ENCODE assay signal across 1 fruit fly cellular context in the genomic region with DNA sequence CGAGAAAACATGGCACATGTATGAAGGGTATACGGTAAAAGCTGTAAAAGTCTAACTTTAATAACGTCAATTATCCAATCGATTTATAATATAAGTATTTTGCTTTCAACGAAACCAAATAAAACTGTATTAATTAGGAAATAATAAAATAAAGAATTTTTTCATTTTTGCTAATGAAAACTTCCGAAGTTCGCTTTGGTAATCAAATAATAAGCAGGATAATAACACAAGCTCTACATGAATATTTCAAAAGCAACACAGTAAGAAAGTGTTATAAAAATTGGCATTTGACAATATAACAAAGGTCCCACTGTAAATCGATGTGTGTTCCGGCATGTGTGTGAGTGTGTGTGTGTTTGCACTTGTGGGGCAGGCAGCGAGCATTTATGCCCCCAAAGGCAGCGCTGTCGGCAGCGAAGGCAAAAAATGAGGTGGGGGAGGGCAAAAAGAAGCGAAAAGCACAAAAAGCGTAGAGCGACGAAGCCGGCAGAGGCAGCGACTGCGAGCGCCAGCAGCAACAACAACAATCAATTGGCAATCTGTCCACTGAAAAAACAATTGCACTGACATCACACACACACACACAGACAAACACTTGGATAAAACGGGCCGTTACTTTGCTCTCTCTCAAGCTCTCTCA.
TF ChIP-seq lines count a peak whose summit lies in the region.

No protein-coding gene starts in this region.

TF ChIP-seq in whole organism, embryonic, 481 proteins besides CTCF, POLR2A, EP300 and RAD21 (continued from another document and continues in another):
- no peak for TF ChIP-seq run (tag; optimal IDR thresholded peaks at IDR 0.05; lab: Kevin White, UChicago)
- TF ChIP-seq E2f1 (GFP tag; IDR thresholded peaks at IDR 0.05; lab: Robert Waterston, UW) = no peak
- no peak for TF ChIP-seq CG17829 (tag; optimal IDR thresholded peaks at IDR 0.05; lab: Kevin White, UChicago)
- TF ChIP-seq HLH3B (GFP tag; IDR thresholded peaks at IDR 0.05; lab: Robert Waterston, UW) = no peak
- no peak for TF ChIP-seq CG4424 (GFP tag; optimal IDR thresholded peaks at IDR 0.05; lab: Kevin White, UChicago)
- TF ChIP-seq wek (GFP tag; optimal IDR thresholded peaks at IDR 0.05; lab: Kevin White, UChicago) = no peak
- no peak for TF ChIP-seq vnd (GFP tag; IDR thresholded peaks at IDR 0.05; lab: Robert Waterston, UW; ENCODE audit: partially characterized antibody)
- TF ChIP-seq PHDP (tag; optimal IDR thresholded peaks at IDR 0.05; lab: Kevin White, UChicago) = no peak
- TF ChIP-seq CG30403 (GFP tag; optimal IDR thresholded peaks at IDR 0.05; lab: Kevin White, UChicago) = no peak
- TF ChIP-seq Stat92E (GFP tag; optimal IDR thresholded peaks at IDR 0.05; lab: Kevin White, UChicago) = no peak
- TF ChIP-seq CG12219 (GFP tag; optimal IDR thresholded peaks at IDR 0.05; lab: Kevin White, UChicago) = no peak
- no peak for TF ChIP-seq Optix (GFP tag; IDR thresholded peaks at IDR 0.05; lab: Robert Waterston, UW)
- no peak for TF ChIP-seq ttk (GFP tag; IDR thresholded peaks at IDR 0.05; lab: Robert Waterston, UW)
- TF ChIP-seq Dad (GFP tag; optimal IDR thresholded peaks at IDR 0.05; lab: Kevin White, UChicago) = no peak
- TF ChIP-seq CG15696 (tag; optimal IDR thresholded peaks at IDR 0.05; lab: Kevin White, UChicago) = no peak
- no peak for TF ChIP-seq Pdp1 (GFP tag; optimal IDR thresholded peaks at IDR 0.05; lab: Kevin White, UChicago)
- no peak for TF ChIP-seq Eip74EF (GFP tag; optimal IDR thresholded peaks at IDR 0.05; lab: Kevin White, UChicago)
- no peak for TF ChIP-seq CG16813 (GFP tag; IDR thresholded peaks at IDR 0.05; lab: Robert Waterston, UW; ENCODE audit: partially characterized antibody)
- peak; percentile 47 for TF ChIP-seq gem (tag; optimal IDR thresholded peaks at IDR 0.05; lab: Kevin White, UChicago)
- TF ChIP-seq CG33213 (GFP tag; optimal IDR thresholded peaks at IDR 0.05; lab: Kevin White, UChicago) = no peak
- 0 out of 2 replicates have a peak, but pooled peaks have one; percentile 32 for TF ChIP-seq CG17612 (GFP tag; IDR thresholded peaks at IDR 0.05; lab: Robert Waterston, UW)
- TF ChIP-seq Chrac-16 (GFP tag; optimal IDR thresholded peaks at IDR 0.05; lab: Kevin White, UChicago) = no peak
- TF ChIP-seq CG3726 (GFP tag; IDR thresholded peaks at IDR 0.05; lab: Robert Waterston, UW) = no peak
- no peak for TF ChIP-seq jigr1 (GFP tag; IDR thresholded peaks at IDR 0.05; lab: Robert Waterston, UW)
- TF ChIP-seq hb (GFP tag; IDR thresholded peaks at IDR 0.05; lab: Robert Waterston, UW; ENCODE audit: partially characterized antibody) = no peak
- TF ChIP-seq HmgZ (tag; optimal IDR thresholded peaks at IDR 0.05; lab: Kevin White, UChicago) = no peak
- no peak for TF ChIP-seq ac (GFP tag; optimal IDR thresholded peaks at IDR 0.05; lab: Kevin White, UChicago)
- TF ChIP-seq CG12659 (GFP tag; optimal IDR thresholded peaks at IDR 0.05; lab: Kevin White, UChicago) = no peak
- TF ChIP-seq cad (GFP tag; optimal IDR thresholded peaks at IDR 0.05; lab: Kevin White, UChicago) = no peak
- TF ChIP-seq sob (GFP tag; IDR thresholded peaks at IDR 0.05; lab: Robert Waterston, UW) = no peak
- no peak for TF ChIP-seq MBD-R2 (GFP tag; IDR thresholded peaks at IDR 0.05; lab: Robert Waterston, UW)
- no peak for TF ChIP-seq CG6791 (GFP tag; IDR thresholded peaks at IDR 0.05; lab: Robert Waterston, UW; ENCODE audit: partially characterized antibody)
- no peak for TF ChIP-seq Hr78 (GFP tag; optimal IDR thresholded peaks at IDR 0.05; lab: Kevin White, UChicago)
- no peak for TF ChIP-seq CG7556 (GFP tag; optimal IDR thresholded peaks at IDR 0.05; lab: Kevin White, UChicago)
- peak; percentile 2 for TF ChIP-seq her (GFP tag; optimal IDR thresholded peaks at IDR 0.05; lab: Kevin White, UChicago)
- no peak for TF ChIP-seq ken (GFP tag; IDR thresholded peaks at IDR 0.05; lab: Robert Waterston, UW)
- TF ChIP-seq usp (GFP tag; optimal IDR thresholded peaks at IDR 0.05; lab: Kevin White, UChicago) = no peak
- no peak for TF ChIP-seq CG12744 (GFP tag; optimal IDR thresholded peaks at IDR 0.05; lab: Kevin White, UChicago)
- no peak for TF ChIP-seq Fer1 (GFP tag; optimal IDR thresholded peaks at IDR 0.05; lab: Kevin White, UChicago)
- no peak for TF ChIP-seq zen (tag; optimal IDR thresholded peaks at IDR 0.05; lab: Kevin White, UChicago)
- no peak for TF ChIP-seq B-H2 (GFP tag; optimal IDR thresholded peaks at IDR 0.05; lab: Kevin White, UChicago)
- TF ChIP-seq grn (GFP tag; optimal IDR thresholded peaks at IDR 0.05; lab: Kevin White, UChicago) = no peak
- TF ChIP-seq B-H1 (GFP tag; IDR thresholded peaks at IDR 0.05; lab: Robert Waterston, UW) = no peak
- TF ChIP-seq crol (GFP tag; IDR thresholded peaks at IDR 0.05; lab: Robert Waterston, UW) = peak; percentile 49
- no peak for TF ChIP-seq gfzf (GFP tag; optimal IDR thresholded peaks at IDR 0.05; lab: Kevin White, UChicago)
- no peak for TF ChIP-seq CG14860 (GFP tag; IDR thresholded peaks at IDR 0.05; lab: Robert Waterston, UW; ENCODE audit: partially characterized antibody)
- no peak for TF ChIP-seq Xbp1 (GFP tag; optimal IDR thresholded peaks at IDR 0.05; lab: Kevin White, UChicago)
- TF ChIP-seq CG10431 (GFP tag; optimal IDR thresholded peaks at IDR 0.05; lab: Kevin White, UChicago) = no peak
- no peak for TF ChIP-seq Nf-YC (tag; optimal IDR thresholded peaks at IDR 0.05; lab: Kevin White, UChicago)
- TF ChIP-seq CG2116 (GFP tag; optimal IDR thresholded peaks at IDR 0.05; lab: Kevin White, UChicago) = no peak
- TF ChIP-seq Opbp (GFP tag; IDR thresholded peaks at IDR 0.05; lab: Robert Waterston, UW; ENCODE audit: partially characterized antibody) = no peak
- no peak for TF ChIP-seq gsb (GFP tag; IDR thresholded peaks at IDR 0.05; lab: Robert Waterston, UW)
- peak; percentile 10 for TF ChIP-seq phol (tag; optimal IDR thresholded peaks at IDR 0.05; lab: Kevin White, UChicago)
- TF ChIP-seq BtbVII (GFP tag; optimal IDR thresholded peaks at IDR 0.05; lab: Kevin White, UChicago) = no peak
- TF ChIP-seq Dref (GFP tag; IDR thresholded peaks at IDR 0.05; lab: Robert Waterston, UW) = no peak
- TF ChIP-seq CG10366 (GFP tag; IDR thresholded peaks at IDR 0.05; lab: Robert Waterston, UW) = no peak
- TF ChIP-seq CG2712 (tag; optimal IDR thresholded peaks at IDR 0.05; lab: Kevin White, UChicago) = peak; percentile 3
- TF ChIP-seq CG1024 (GFP tag; IDR thresholded peaks at IDR 0.05; lab: Robert Waterston, UW) = no peak
- no peak for TF ChIP-seq Bdp1 (GFP tag; optimal IDR thresholded peaks at IDR 0.05; lab: Kevin White, UChicago)
- no peak for TF ChIP-seq CG17802 (tag; optimal IDR thresholded peaks at IDR 0.05; lab: Kevin White, UChicago)
- TF ChIP-seq danr (GFP tag; IDR thresholded peaks at IDR 0.05; lab: Robert Waterston, UW) = no peak
- no peak for TF ChIP-seq mirr (GFP tag; optimal IDR thresholded peaks at IDR 0.05; lab: Kevin White, UChicago)
- TF ChIP-seq CG13775 (GFP tag; optimal IDR thresholded peaks at IDR 0.05; lab: Kevin White, UChicago) = no peak
- peak; percentile 59 for TF ChIP-seq grau (tag; optimal IDR thresholded peaks at IDR 0.05; lab: Kevin White, UChicago)
- no peak for TF ChIP-seq Lim3 (GFP tag; IDR thresholded peaks at IDR 0.05; lab: Robert Waterston, UW)
- no peak for TF ChIP-seq Meics (GFP tag; optimal IDR thresholded peaks at IDR 0.05; lab: Kevin White, UChicago)
- no peak for TF ChIP-seq Awh (GFP tag; IDR thresholded peaks at IDR 0.05; lab: Robert Waterston, UW)
- peak; percentile 36; the same call in 1 of the 2 replicates for TF ChIP-seq CG32772 (GFP tag; IDR thresholded peaks at IDR 0.05; lab: Robert Waterston, UW)
- no peak for TF ChIP-seq pzg (GFP tag; optimal IDR thresholded peaks at IDR 0.05; lab: Kevin White, UChicago)
- TF ChIP-seq CG4707 (GFP tag; optimal IDR thresholded peaks at IDR 0.05; lab: Kevin White, UChicago) = peak; percentile 9
- TF ChIP-seq CG17568 (GFP tag; optimal IDR thresholded peaks at IDR 0.05; lab: Kevin White, UChicago) = no peak
- no peak for TF ChIP-seq CG4328 (GFP tag; optimal IDR thresholded peaks at IDR 0.05; lab: Kevin White, UChicago)
- no peak for TF ChIP-seq sens-2 (GFP tag; IDR thresholded peaks at IDR 0.05; lab: Robert Waterston, UW)
- no peak for TF ChIP-seq CG7963 (GFP tag; IDR thresholded peaks at IDR 0.05; lab: Robert Waterston, UW; ENCODE audit: partially characterized antibody)
- TF ChIP-seq sd (tag; optimal IDR thresholded peaks at IDR 0.05; lab: Kevin White, UChicago) = no peak
- TF ChIP-seq cwo (GFP tag; optimal IDR thresholded peaks at IDR 0.05; lab: Kevin White, UChicago) = no peak
- no peak for TF ChIP-seq esg (GFP tag; conservative IDR thresholded peaks at IDR 0.05; lab: Robert Waterston, UW)
- TF ChIP-seq CG6683 (GFP tag; optimal IDR thresholded peaks at IDR 0.05; lab: Kevin White, UChicago) = no peak
- no peak for TF ChIP-seq klu (GFP tag; IDR thresholded peaks at IDR 0.05; lab: Robert Waterston, UW)
- TF ChIP-seq ap (GFP tag; IDR thresholded peaks at IDR 0.05; lab: Robert Waterston, UW) = no peak
- TF ChIP-seq crp (GFP tag; optimal IDR thresholded peaks at IDR 0.05; lab: Kevin White, UChicago) = no peak
- no peak for TF ChIP-seq CG8089 (GFP tag; optimal IDR thresholded peaks at IDR 0.05; lab: Kevin White, UChicago)
- TF ChIP-seq BEAF-32 (GFP tag; optimal IDR thresholded peaks at IDR 0.05; lab: Kevin White, UChicago) = no peak
- TF ChIP-seq Sry-δ (GFP tag; optimal IDR thresholded peaks at IDR 0.05; lab: Kevin White, UChicago) = no peak
- TF ChIP-seq ATbp (GFP tag; optimal IDR thresholded peaks at IDR 0.05; lab: Kevin White, UChicago) = peak; percentile 27
- no peak for TF ChIP-seq bigmax (GFP tag; optimal IDR thresholded peaks at IDR 0.05; lab: Kevin White, UChicago)
- TF ChIP-seq lab (GFP tag; optimal IDR thresholded peaks at IDR 0.05; lab: Kevin White, UChicago) = no peak
- no peak for TF ChIP-seq CG9727 (GFP tag; optimal IDR thresholded peaks at IDR 0.05; lab: Kevin White, UChicago)
- TF ChIP-seq ci (GFP tag; IDR thresholded peaks at IDR 0.05; lab: Robert Waterston, UW) = 0 out of 3 replicates have a peak, but pooled peaks have one; percentile 5
- TF ChIP-seq ara (GFP tag; IDR thresholded peaks at IDR 0.05; lab: Robert Waterston, UW) = no peak
- TF ChIP-seq Fer2 (tag; optimal IDR thresholded peaks at IDR 0.05; lab: Kevin White, UChicago) = no peak
- no peak for TF ChIP-seq CkIIα-i1 (GFP tag; IDR thresholded peaks at IDR 0.05; lab: Robert Waterston, UW)
- TF ChIP-seq prd (optimal IDR thresholded peaks at IDR 0.05; lab: Kevin White, UChicago) = no peak
- TF ChIP-seq prd (GFP tag; IDR thresholded peaks at IDR 0.05; lab: Robert Waterston, UW) = no peak
- TF ChIP-seq CG17912 (GFP tag; optimal IDR thresholded peaks at IDR 0.05; lab: Kevin White, UChicago) = no peak
- TF ChIP-seq zfh2 (GFP tag; optimal IDR thresholded peaks at IDR 0.05; lab: Kevin White, UChicago) = no peak
- no peak for TF ChIP-seq hkb (optimal IDR thresholded peaks at IDR 0.05; lab: Kevin White, UChicago)
- TF ChIP-seq hkb (GFP tag; IDR thresholded peaks at IDR 0.05; lab: Robert Waterston, UW) = no peak
- no peak for TF ChIP-seq luna (GFP tag; optimal IDR thresholded peaks at IDR 0.05; lab: Kevin White, UChicago)
- TF ChIP-seq CG15514 (GFP tag; optimal IDR thresholded peaks at IDR 0.05; lab: Kevin White, UChicago) = no peak
- no peak for TF ChIP-seq stwl (tag; optimal IDR thresholded peaks at IDR 0.05; lab: Kevin White, UChicago)
- TF ChIP-seq CG10321 (GFP tag; IDR thresholded peaks at IDR 0.05; lab: Robert Waterston, UW) = no peak
- TF ChIP-seq tna (GFP tag; IDR thresholded peaks at IDR 0.05; lab: Robert Waterston, UW; ENCODE audit: partially characterized antibody) = no peak; the same call in 1 of the 2 replicates
- TF ChIP-seq CoRest (tag; optimal IDR thresholded peaks at IDR 0.05; lab: Kevin White, UChicago) = peak; percentile 18
- no peak for TF ChIP-seq CG4617 (GFP tag; optimal IDR thresholded peaks at IDR 0.05; lab: Kevin White, UChicago; ENCODE audit: borderline replicate concordance)
- TF ChIP-seq Bgb (GFP tag; IDR thresholded peaks at IDR 0.05; lab: Robert Waterston, UW; ENCODE audit: partially characterized antibody) = 0 out of 2 replicates have a peak, but pooled peaks have one; percentile 9
- 0 out of 3 replicates have a peak, but pooled peaks have one; percentile 44 for TF ChIP-seq C15 (GFP tag; IDR thresholded peaks at IDR 0.05; lab: Robert Waterston, UW)
- no peak for TF ChIP-seq Rfx (GFP tag; IDR thresholded peaks at IDR 0.05; lab: Robert Waterston, UW)
- TF ChIP-seq ssp (GFP tag; IDR thresholded peaks at IDR 0.05; lab: Robert Waterston, UW) = no peak
- TF ChIP-seq CG12942 (GFP tag; optimal IDR thresholded peaks at IDR 0.05; lab: Kevin White, UChicago) = no peak
- TF ChIP-seq cas (GFP tag; IDR thresholded peaks at IDR 0.05; lab: Robert Waterston, UW) = no peak
- no peak for TF ChIP-seq CG18011 (GFP tag; optimal IDR thresholded peaks at IDR 0.05; lab: Kevin White, UChicago)
- TF ChIP-seq Ravus (GFP tag; IDR thresholded peaks at IDR 0.05; lab: Robert Waterston, UW) = no peak
- TF ChIP-seq kah (GFP tag; optimal IDR thresholded peaks at IDR 0.05; lab: Kevin White, UChicago) = no peak
- no peak for TF ChIP-seq pho (GFP tag; optimal IDR thresholded peaks at IDR 0.05; lab: Kevin White, UChicago)
- peak; percentile 21 for TF ChIP-seq CG18599 (GFP tag; optimal IDR thresholded peaks at IDR 0.05; lab: Kevin White, UChicago)
- no peak for TF ChIP-seq tx (GFP tag; optimal IDR thresholded peaks at IDR 0.05; lab: Kevin White, UChicago)
- peak; percentile 46 for TF ChIP-seq dmrt99B (tag; optimal IDR thresholded peaks at IDR 0.05; lab: Kevin White, UChicago)
- no peak for TF ChIP-seq Poxn (GFP tag; IDR thresholded peaks at IDR 0.05; lab: Robert Waterston, UW)
- TF ChIP-seq NfI (GFP tag; optimal IDR thresholded peaks at IDR 0.05; lab: Kevin White, UChicago) = no peak
- TF ChIP-seq tgo (GFP tag; IDR thresholded peaks at IDR 0.05; lab: Robert Waterston, UW) = no peak
- no peak for TF ChIP-seq CG31224 (GFP tag; IDR thresholded peaks at IDR 0.05; lab: Robert Waterston, UW)
- TF ChIP-seq gcm (GFP tag; optimal IDR thresholded peaks at IDR 0.05; lab: Kevin White, UChicago) = no peak
- TF ChIP-seq CG17385 (GFP tag; optimal IDR thresholded peaks at IDR 0.05; lab: Kevin White, UChicago) = no peak
- TF ChIP-seq dysf (GFP tag; IDR thresholded peaks at IDR 0.05; lab: Robert Waterston, UW) = no peak
- TF ChIP-seq tin (GFP tag; optimal IDR thresholded peaks at IDR 0.05; lab: Kevin White, UChicago) = no peak
- TF ChIP-seq CG12236 (GFP tag; optimal IDR thresholded peaks at IDR 0.05; lab: Kevin White, UChicago) = no peak
- no peak for TF ChIP-seq CG16779 (GFP tag; IDR thresholded peaks at IDR 0.05; lab: Robert Waterston, UW)
- TF ChIP-seq sc (optimal IDR thresholded peaks at IDR 0.05; lab: Kevin White, UChicago) = no peak
- no peak for TF ChIP-seq sc (GFP tag; optimal IDR thresholded peaks at IDR 0.05; lab: Kevin White, UChicago)
